Worm (Caenorhabditis elegans): ENCODE results near the gene nhr-234.

ce11 chrII:12666042-12666441 is 29.6 kb downstream of the nhr-234 start:
- TF ChIP-seq pha-2 (tag; optimal IDR thresholded peaks at IDR 0.05) (no peak), unc-55 (GFP tag; optimal IDR thresholded peaks at IDR 0.05) (no peak), eyg-1 (tag; optimal IDR thresholded peaks at IDR 0.05) (no peak)

Measured in whole organism, late embryonic.